Worm (Caenorhabditis elegans): Measurements from ENCODE around the gene C25E10.5.

- TF ChIP-seq zag-1 (tag; optimal IDR thresholded peaks at IDR 0.05): no peak
- no peak for TF ChIP-seq pha-4 (GFP tag; IDR thresholded peaks at IDR 0.05)
- TF ChIP-seq pha-4 (tag; optimal IDR thresholded peaks at IDR 0.05): no peak
- TF ChIP-seq ceh-32 (tag; optimal IDR thresholded peaks at IDR 0.05; ENCODE audit: poor library complexity): no peak
Observed at ce11 chrV:9065915-9066314, 35.6 kb downstream of the C25E10.5 start.
